Fruit fly (Drosophila melanogaster) whole organism, pupa: ENCODE results near the gene Mi-2.

Experiments used
- D1 ChIP-seq: fragments of 200-800 bp; sonication (Bioruptor generic); optimal IDR thresholded peaks from 2 replicates; lab custom pipeline; 2018; ENCODE audit warnings: missing biosample characterization, mild to moderate bottlenecking, missing genetic modification characterization, moderate library complexity
- Ets98B ChIP-seq: fragments of 200-800 bp; sonication (Bioruptor generic); IDR thresholded peaks from 2 replicates; pipeline ENCODE4 v1.3.6; 2022; ENCODE audit warnings: missing biosample characterization, missing genetic modification characterization
- Pif1B ChIP-seq: fragments of 200-800 bp; sonication (Bioruptor generic); optimal IDR thresholded peaks from 3 replicates; lab custom pipeline; 2016; ENCODE audit warnings: missing biosample characterization, missing genetic modification characterization
- fd96Ca ChIP-seq: fragments of 200-800 bp; sonication (Bioruptor generic); IDR thresholded peaks from 3 replicates; pipeline ENCODE4 v1.3.6; 2022; ENCODE audit warnings: missing biosample characterization, missing genetic modification characterization

DNA sequence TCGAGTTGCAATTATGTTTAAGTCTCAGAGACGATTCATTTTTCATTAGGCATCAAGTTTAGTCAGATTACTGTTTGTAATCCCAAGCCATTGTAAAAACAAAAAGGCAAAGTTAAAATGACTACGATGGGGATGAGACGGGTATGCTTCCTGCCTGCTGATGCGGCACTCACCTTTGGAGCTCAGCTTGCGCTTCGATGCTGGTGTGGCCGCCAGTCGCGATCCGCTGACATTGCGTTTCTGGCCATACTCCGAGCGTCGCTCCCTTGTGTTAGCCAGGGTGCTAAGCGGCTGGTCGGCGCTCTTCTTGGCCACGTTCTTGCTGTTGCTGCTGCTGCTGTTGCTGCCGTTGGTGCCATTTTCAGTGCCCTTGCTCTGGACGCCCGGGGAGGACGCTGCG lies 10.0 kb upstream of the Mi-2 start:
- TF ChIP-seq Ets98B (GFP tag; lab: Robert Waterston, UW) (no peak), Pif1B (GFP tag; lab: Kevin White, UChicago) (no peak), D1 (tag; lab: Kevin White, UChicago) (no peak), fd96Ca (GFP tag; lab: Robert Waterston, UW) (no peak)
